Worm (Caenorhabditis elegans) whole organism, L2 larva: ENCODE measurements around the gene egl-4.

Source experiments
- ceh-82 ChIP-seq: fragments of 150-350 bp; optimal IDR thresholded peaks from 2 replicates; lab custom pipeline; 2014; ENCODE audit warnings: missing biosample characterization, missing genetic modification characterization
- fos-1 ChIP-seq: fragments of 150-350 bp; optimal IDR thresholded peaks from 2 replicates; lab custom pipeline; 2014; ENCODE audit warnings: missing biosample characterization, missing genetic modification characterization
- nhr-11 ChIP-seq: fragments of 150-350 bp; optimal IDR thresholded peaks from 2 replicates; lab custom pipeline; 2014; ENCODE audit warnings: missing biosample characterization, missing genetic modification characterization
- ztf-4 ChIP-seq: fragments of 150-350 bp; optimal IDR thresholded peaks from 2 replicates; lab custom pipeline; 2014; ENCODE audit warnings: missing biosample characterization, missing genetic modification characterization

ce11 chrIV:1821550-1821949 is 26.3 kb upstream of the egl-4 start, which contains the start of gene Y38C1BA.4:
- TF ChIP-seq nhr-11 (tag; lab: Kevin White, UChicago) (no peak), ztf-4 (tag; lab: Kevin White, UChicago) (no peak), ceh-82 (tag; lab: Kevin White, UChicago) (no peak), fos-1 (tag; lab: Kevin White, UChicago) (no peak)
